Worm (Caenorhabditis elegans) whole organism, late embryonic: ENCODE results near the gene act-4.

Experiments used
- ceh-34 ChIP-seq: sonication (generic microtip); optimal IDR thresholded peaks from 2 replicates; lab custom pipeline; 2016; ENCODE audit warnings: mild to moderate bottlenecking, missing genetic modification characterization, missing compliant biosample characterization
- fax-1 ChIP-seq: sonication (generic microtip); optimal IDR thresholded peaks from 2 replicates; lab custom pipeline; 2016; ENCODE audit warnings: missing genotype, missing genetic modification characterization, missing compliant biosample characterization

- TF ChIP-seq fax-1 (no peak), ceh-34 (no peak)
Measured at ce11 chrX:4997548-4998087, 37.2 kb downstream of the act-4 start, which contains the start of gene ZC8.6.
